Fruit fly (Drosophila melanogaster): ENCODE measurements around the gene gdrd.

DNA sequence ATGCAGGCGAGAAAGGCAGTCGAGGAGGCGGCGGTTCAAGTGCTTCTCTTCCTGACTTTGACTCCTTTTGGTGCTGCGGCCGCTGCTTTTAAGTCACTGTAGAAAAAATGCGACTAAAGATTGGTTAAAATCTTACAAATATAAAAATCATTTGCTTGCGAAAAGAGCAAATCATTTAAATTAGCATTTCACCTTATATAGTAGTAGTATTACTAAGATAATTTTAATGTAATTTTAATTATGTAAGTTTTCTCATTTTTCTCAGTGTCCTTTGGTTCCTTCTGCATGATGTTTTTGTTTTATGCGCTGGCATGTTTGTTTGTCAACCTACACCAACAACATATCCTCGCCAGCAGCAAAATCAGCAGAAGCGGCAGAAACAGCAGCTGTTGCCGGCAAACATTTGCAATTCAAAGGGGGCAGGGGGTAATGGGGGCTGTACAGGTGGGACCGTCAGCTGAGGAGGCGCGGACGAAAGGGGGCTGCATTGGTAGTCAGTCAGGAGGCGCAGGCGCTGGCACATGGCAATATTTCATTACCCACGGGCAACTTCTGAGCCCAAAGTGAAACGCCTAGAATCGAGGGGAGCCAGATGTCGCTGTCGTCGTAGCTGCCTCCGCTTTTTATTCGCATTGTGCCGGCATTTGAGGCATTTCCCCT, 43.8 kb upstream of the gdrd start:
- peak; percentile 57 for TF ChIP-seq Lpt (GFP tag; optimal IDR thresholded peaks at IDR 0.05)
- peak; percentile 38 for TF ChIP-seq Hr39 (GFP tag; optimal IDR thresholded peaks at IDR 0.05)
- TF ChIP-seq Gug (GFP tag; IDR thresholded peaks at IDR 0.05) = peak; percentile 64
- TF ChIP-seq CG6854 (GFP tag; optimal IDR thresholded peaks at IDR 0.05) = no peak
- TF ChIP-seq fd85E (GFP tag; optimal IDR thresholded peaks at IDR 0.05) = no peak
- TF ChIP-seq CG10669 (GFP tag; optimal IDR thresholded peaks at IDR 0.05) = peak; percentile 76
- peak; percentile 57 for TF ChIP-seq CG1621 (tag; optimal IDR thresholded peaks at IDR 0.05)
- peak; percentile 9 for TF ChIP-seq CG11762 (GFP tag; optimal IDR thresholded peaks at IDR 0.05; ENCODE audit: insufficient read depth)
- peak; percentile 43 for TF ChIP-seq CG16779 (tag; optimal IDR thresholded peaks at IDR 0.05)
- peak; percentile 43 for TF ChIP-seq Hr4 (GFP tag; optimal IDR thresholded peaks at IDR 0.05)
- TF ChIP-seq Smox (GFP tag; optimal IDR thresholded peaks at IDR 0.05) = peak; percentile 67
- peak; percentile 73 for TF ChIP-seq CG3919 (GFP tag; optimal IDR thresholded peaks at IDR 0.05)
- peak; percentile 47 for TF ChIP-seq Blimp-1 (GFP tag; optimal IDR thresholded peaks at IDR 0.05)
